Worm (Caenorhabditis elegans) whole organism, midembryonic: ENCODE data around the gene ZC449.1.

ENCODE experiments used
- T22C8.4 ChIP-seq: fragments of 200-800 bp; sonication (Bioruptor generic); IDR thresholded peaks from 2 replicates; pipeline ENCODE4 v1.3.6; 2022; ENCODE audit warnings: missing genetic modification characterization, missing compliant biosample characterization
- cog-1 ChIP-seq: sonication (generic microtip); optimal IDR thresholded peaks from 2 replicates; lab custom pipeline; 2016; ENCODE audit warnings: missing genetic modification characterization, missing compliant biosample characterization
- flt-1 ChIP-seq: fragments of 200-800 bp; sonication (Bioruptor generic); IDR thresholded peaks from 2 replicates; pipeline ENCODE4 v1.3.6; 2022; ENCODE audit warnings: missing genetic modification characterization, missing compliant biosample characterization
- klf-2 ChIP-seq: fragments of 200-800 bp; sonication (Bioruptor generic); conservative IDR thresholded peaks from 2 replicates; pipeline ENCODE4 v1.3.6; 2022; ENCODE audit warnings: missing genetic modification reagents, missing genetic modification characterization, missing compliant biosample characterization
- med-1 ChIP-seq: sonication (generic microtip); optimal IDR thresholded peaks from 2 replicates; lab custom pipeline; 2017; ENCODE audit warnings: missing genetic modification characterization, mild to moderate bottlenecking, missing compliant biosample characterization, antibody characterized with exemption, missing genetic modification reagents; ENCODE audit not compliant: insufficient read depth
- ref-1 ChIP-seq: fragments of 200-800 bp; sonication (Bioruptor generic); conservative IDR thresholded peaks from 2 replicates; pipeline ENCODE4 v1.3.6; 2022; ENCODE audit warnings: missing genetic modification reagents, missing genetic modification characterization, missing compliant biosample characterization
- tab-1 ChIP-seq: fragments of 200-800 bp; sonication (Bioruptor generic); IDR thresholded peaks from 2 replicates; pipeline ENCODE4 v1.3.6; 2022; ENCODE audit warnings: missing genetic modification characterization, missing compliant biosample characterization
- ztf-23 ChIP-seq: fragments of 200-800 bp; sonication (Bioruptor generic); IDR thresholded peaks from 2 replicates; pipeline ENCODE4 v1.3.6; 2022; ENCODE audit warnings: missing genetic modification reagents, missing genetic modification characterization, missing compliant biosample characterization
- ztf-29 ChIP-seq: fragments of 200-800 bp; sonication (Bioruptor generic); IDR thresholded peaks from 2 replicates; pipeline ENCODE4 v1.3.6; 2022; ENCODE audit warnings: missing genetic modification reagents, missing genetic modification characterization, missing compliant biosample characterization

Gene ZC449.1

DNA sequence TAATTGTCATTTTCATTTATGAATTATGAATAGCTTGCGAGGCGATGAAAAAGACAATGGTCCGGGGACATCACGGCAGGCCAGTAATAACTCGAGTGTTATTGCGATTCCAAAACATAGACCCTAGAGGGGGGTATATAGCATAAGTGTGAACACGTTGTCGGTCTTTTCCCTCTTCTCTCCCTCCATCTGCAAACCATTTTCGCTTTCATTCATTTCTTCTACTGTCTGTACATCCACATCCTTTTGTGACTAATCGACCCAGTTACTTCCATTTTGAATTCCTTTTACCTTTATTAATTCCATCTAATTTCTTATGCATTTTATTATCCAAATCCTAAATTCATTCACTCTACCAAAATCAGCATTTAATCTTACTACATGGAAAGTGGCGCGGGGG lies 46.8 kb downstream of the ZC449.1 start:
- TF ChIP-seq ztf-29 (GFP tag; lab: Robert Waterston, UW) (no peak), med-1 (GFP tag; lab: Kevin White, UChicago) (no peak), tab-1 (GFP tag; lab: Robert Waterston, UW) (no peak), T22C8.4 (GFP tag; lab: Robert Waterston, UW) (no peak), flt-1 (GFP tag; lab: Robert Waterston, UW) (no peak), klf-2 (GFP tag; lab: Robert Waterston, UW) (no peak), ztf-23 (GFP tag; lab: Robert Waterston, UW) (no peak), cog-1 (tag; lab: Kevin White, UChicago) (peak; percentile 14), ref-1 (no peak)

DNA sequence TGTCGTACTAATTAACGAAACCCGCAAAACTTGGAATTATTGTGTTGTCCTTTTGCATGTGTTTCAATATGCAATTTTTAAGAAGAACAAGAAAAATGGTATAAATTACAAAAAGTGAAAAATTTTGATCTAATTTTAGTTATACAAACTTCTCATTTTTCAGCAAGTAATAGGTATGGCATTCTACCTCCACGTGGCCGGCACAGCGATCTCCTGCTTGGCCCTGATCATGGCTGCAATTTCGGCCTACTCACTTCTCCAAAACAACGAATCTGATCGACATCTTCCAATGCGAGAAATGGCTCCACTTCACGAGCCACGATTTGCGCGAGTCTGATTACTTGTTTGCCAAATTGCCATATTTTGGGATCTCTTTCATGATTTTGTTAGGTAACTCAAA lies 49.7 kb downstream of the ZC449.1 start:
- TF ChIP-seq ztf-29 (GFP tag; lab: Robert Waterston, UW) (no peak), ztf-23 (GFP tag; lab: Robert Waterston, UW) (no peak), flt-1 (GFP tag; lab: Robert Waterston, UW) (no peak), ref-1 (no peak), klf-2 (GFP tag; lab: Robert Waterston, UW) (no peak), T22C8.4 (GFP tag; lab: Robert Waterston, UW) (no peak), cog-1 (tag; lab: Kevin White, UChicago) (no peak), tab-1 (GFP tag; lab: Robert Waterston, UW) (no peak), med-1 (GFP tag; lab: Kevin White, UChicago) (no peak)

DNA sequence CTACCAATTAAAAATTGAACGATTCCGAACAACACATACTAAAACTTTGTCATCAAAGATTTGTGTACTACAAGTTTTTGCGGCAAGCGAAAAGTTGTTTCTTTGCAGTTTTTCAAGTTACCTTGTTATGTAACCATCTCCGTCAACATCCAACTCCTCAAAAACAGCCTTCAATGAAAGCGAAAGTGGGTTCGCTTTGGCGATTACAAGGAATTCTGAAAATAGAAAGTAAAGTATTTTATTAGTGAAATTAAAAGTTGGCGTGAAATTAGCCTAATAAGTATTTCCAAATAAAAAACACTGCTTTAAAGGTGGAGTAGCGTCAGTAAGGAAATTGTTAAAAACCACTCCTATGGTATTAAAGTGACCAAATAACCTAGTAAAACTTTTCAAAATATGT lies 51.3 kb downstream of the ZC449.1 start:
- TF ChIP-seq med-1 (GFP tag; lab: Kevin White, UChicago) (no peak), T22C8.4 (GFP tag; lab: Robert Waterston, UW) (no peak), klf-2 (GFP tag; lab: Robert Waterston, UW) (no peak), tab-1 (GFP tag; lab: Robert Waterston, UW) (no peak), ref-1 (no peak), ztf-29 (GFP tag; lab: Robert Waterston, UW) (no peak), cog-1 (tag; lab: Kevin White, UChicago) (no peak), ztf-23 (GFP tag; lab: Robert Waterston, UW) (no peak), flt-1 (GFP tag; lab: Robert Waterston, UW) (no peak)
